Fruit fly (Drosophila melanogaster) whole organism, embryonic: Measurements from ENCODE around the gene tub.

ENCODE experiments used
- CG10543 ChIP-seq: fragments of 200-800 bp; sonication (Bioruptor generic); optimal IDR thresholded peaks from 3 replicates; lab custom pipeline; 2017; ENCODE audit warnings: missing biosample characterization, mild to moderate bottlenecking, missing genetic modification characterization, moderate library complexity
- CG11696 ChIP-seq: fragments of 200-800 bp; sonication (Bioruptor generic); IDR thresholded peaks from 2 replicates; pipeline ENCODE4 v1.3.6; 2022; ENCODE audit warnings: missing biosample characterization, missing genetic modification characterization
- CG13894 ChIP-seq: fragments of 200-800 bp; sonication (Bioruptor generic); optimal IDR thresholded peaks from 3 replicates; lab custom pipeline; 2018; ENCODE audit warnings: missing biosample characterization, mild to moderate bottlenecking, missing genetic modification characterization, moderate library complexity
- CG14860 ChIP-seq: fragments of 200-800 bp; sonication (Bioruptor generic); IDR thresholded peaks from 3 replicates; pipeline ENCODE4 v1.3.6; 2022; ENCODE audit warnings: missing biosample characterization, missing genetic modification characterization; ENCODE audit not compliant: partially characterized antibody
- CG15514 ChIP-seq: fragments of 200-800 bp; sonication (Bioruptor generic); optimal IDR thresholded peaks from 3 replicates; lab custom pipeline; 2017; ENCODE audit warnings: missing biosample characterization, missing genetic modification characterization, mild to moderate bottlenecking, moderate library complexity, missing genetic modification reagents
- CG1602 ChIP-seq: fragments of 200-800 bp; sonication (Bioruptor generic); optimal IDR thresholded peaks from 3 replicates; lab custom pipeline; 2016; ENCODE audit warnings: missing biosample characterization, missing genetic modification characterization
- CG16779 ChIP-seq: fragments of 200-800 bp; sonication (Bioruptor generic); IDR thresholded peaks from 2 replicates; pipeline ENCODE4 v1.3.6; 2022; ENCODE audit warnings: missing biosample characterization, missing genetic modification characterization
- CG17328 ChIP-seq: fragments of 200-800 bp; sonication (Bioruptor generic); IDR thresholded peaks from 2 replicates; pipeline ENCODE4 v1.3.6; 2022; ENCODE audit warnings: missing biosample characterization, missing genetic modification characterization
- CG17385 ChIP-seq: fragments of 200-800 bp; sonication (Bioruptor generic); optimal IDR thresholded peaks from 3 replicates; lab custom pipeline; 2018; ENCODE audit warnings: missing biosample characterization, mild to moderate bottlenecking, missing genetic modification characterization
- CG18599 ChIP-seq: fragments of 200-800 bp; sonication (Bioruptor generic); optimal IDR thresholded peaks from 3 replicates; lab custom pipeline; 2017; ENCODE audit warnings: missing biosample characterization, missing genetic modification characterization, mild to moderate bottlenecking, moderate library complexity, missing genetic modification reagents
- CG2120 ChIP-seq: fragments of 200-800 bp; sonication (Bioruptor generic); optimal IDR thresholded peaks from 3 replicates; lab custom pipeline; 2016; ENCODE audit warnings: missing biosample characterization, missing genetic modification characterization
- CG2199 ChIP-seq: fragments of 200-800 bp; sonication (Bioruptor generic); IDR thresholded peaks from 3 replicates; pipeline ENCODE4 v1.3.6; 2022; ENCODE audit warnings: missing biosample characterization, missing genetic modification characterization
- CG34376 ChIP-seq: fragments of 200-800 bp; sonication (Bioruptor generic); optimal IDR thresholded peaks from 2 replicates; lab custom pipeline; 2018; ENCODE audit warnings: missing biosample characterization, mild to moderate bottlenecking, missing genetic modification characterization
- CG6683 ChIP-seq: fragments of 200-800 bp; sonication (Bioruptor generic); optimal IDR thresholded peaks from 2 replicates; lab custom pipeline; 2017; ENCODE audit warnings: missing biosample characterization, mild to moderate bottlenecking, missing genetic modification characterization, missing genetic modification reagents
- CG6765 ChIP-seq: fragments of 200-800 bp; sonication (Bioruptor generic); optimal IDR thresholded peaks from 3 replicates; lab custom pipeline; 2017; ENCODE audit warnings: missing biosample characterization, mild to moderate bottlenecking, missing genetic modification characterization
- CG6854 ChIP-seq: fragments of 200-800 bp; sonication (Bioruptor generic); optimal IDR thresholded peaks from 3 replicates; lab custom pipeline; 2017; ENCODE audit warnings: missing biosample characterization, mild to moderate bottlenecking, missing genetic modification characterization
- CG7372 ChIP-seq: fragments of 200-800 bp; sonication (Bioruptor generic); IDR thresholded peaks from 2 replicates; pipeline ENCODE4 v1.3.6; 2022; ENCODE audit warnings: missing biosample characterization, missing genetic modification characterization
- CG8290 ChIP-seq, 3 experiments: fragments of 200-800 bp; sonication (Bioruptor generic); optimal IDR thresholded peaks; 2 replicates each; lab custom pipeline; 2016 to 2019; ENCODE audit warnings: missing biosample characterization in 3 of 3, missing genetic modification characterization in 3 of 3, mild to moderate bottlenecking in 2 of 3, moderate library complexity in 1 of 3
- CTCF ChIP-seq: fragments of 200-800 bp; sonication (Bioruptor generic); optimal IDR thresholded peaks from 2 replicates; lab custom pipeline; 2017; ENCODE audit warnings: missing biosample characterization, mild to moderate bottlenecking, missing genetic modification characterization, moderate library complexity
- Deaf1 ChIP-seq: fragments of 200-800 bp; optimal IDR thresholded peaks from 3 replicates; lab custom pipeline; 2019; ENCODE audit warnings: missing biosample characterization, mild to moderate bottlenecking, missing genetic modification characterization, moderate library complexity
- Dek ChIP-seq: fragments of 200-800 bp; sonication (Bioruptor generic); optimal IDR thresholded peaks from 3 replicates; lab custom pipeline; 2019; ENCODE audit warnings: missing biosample characterization, mild to moderate bottlenecking, missing genetic modification characterization, moderate library complexity
- Ets65A ChIP-seq: fragments of 200-800 bp; sonication (Bioruptor generic); peaks from one replicate; lab custom pipeline; 2016; ENCODE audit warnings: missing biosample characterization, missing genetic modification characterization
- Ets97D ChIP-seq: fragments of 200-800 bp; sonication (Bioruptor generic); optimal IDR thresholded peaks from 3 replicates; lab custom pipeline; 2016; ENCODE audit warnings: missing biosample characterization, missing genetic modification characterization
- Fer3 ChIP-seq: fragments of 200-800 bp; sonication (Bioruptor generic); optimal IDR thresholded peaks from 2 replicates; lab custom pipeline; 2018; ENCODE audit warnings: missing biosample characterization, mild to moderate bottlenecking, missing genetic modification characterization, moderate library complexity
- Jarid2 ChIP-seq: fragments of 200-800 bp; sonication (Bioruptor generic); optimal IDR thresholded peaks from 3 replicates; lab custom pipeline; 2017; ENCODE audit warnings: mild to moderate bottlenecking, missing biosample characterization, missing genetic modification reagents, missing genetic modification characterization
- Meics ChIP-seq: fragments of 200-800 bp; sonication (Bioruptor generic); optimal IDR thresholded peaks from 2 replicates; lab custom pipeline; 2017; ENCODE audit warnings: missing biosample characterization, mild to moderate bottlenecking, missing genetic modification characterization
- Nf-YB ChIP-seq: fragments of 200-800 bp; sonication (Bioruptor generic); optimal IDR thresholded peaks from 3 replicates; lab custom pipeline; 2019; ENCODE audit warnings: missing biosample characterization, mild to moderate bottlenecking, missing genetic modification characterization, moderate library complexity
- Nf-YC ChIP-seq: fragments of 200-800 bp; optimal IDR thresholded peaks from 3 replicates; lab custom pipeline; 2019; ENCODE audit warnings: missing biosample characterization, mild to moderate bottlenecking, missing genetic modification characterization, moderate library complexity
- Rx ChIP-seq: fragments of 200-800 bp; sonication (Bioruptor generic); IDR thresholded peaks from 2 replicates; pipeline ENCODE4 v1.3.6; 2022; ENCODE audit warnings: missing biosample characterization, missing genetic modification characterization
- abd-A ChIP-seq: fragments of 200-800 bp; sonication (Bioruptor generic); optimal IDR thresholded peaks from 3 replicates; lab custom pipeline; 2019; ENCODE audit warnings: missing biosample characterization, mild to moderate bottlenecking, missing genetic modification characterization, moderate library complexity
- ara ChIP-seq: fragments of 200-800 bp; sonication (Bioruptor generic); IDR thresholded peaks from 2 replicates; pipeline ENCODE4 v1.3.6; 2022; ENCODE audit warnings: missing biosample characterization, missing genetic modification characterization
- caup ChIP-seq: fragments of 200-800 bp; sonication (Bioruptor generic); optimal IDR thresholded peaks from 3 replicates; lab custom pipeline; 2017; ENCODE audit warnings: missing biosample characterization, mild to moderate bottlenecking, missing genetic modification characterization, moderate library complexity; ENCODE audit not compliant: severe bottlenecking
- chinmo ChIP-seq: fragments of 200-800 bp; sonication (Bioruptor generic); IDR thresholded peaks from 4 replicates; pipeline ENCODE4 v1.3.6; 2022; ENCODE audit warnings: missing biosample characterization, missing genetic modification characterization; ENCODE audit not compliant: partially characterized antibody
- crc ChIP-seq: fragments of 200-800 bp; sonication (Bioruptor generic); optimal IDR thresholded peaks from 2 replicates; lab custom pipeline; 2016; ENCODE audit warnings: missing biosample characterization, missing genetic modification characterization
- fd102C ChIP-seq: fragments of 200-800 bp; sonication (Bioruptor generic); optimal IDR thresholded peaks from 2 replicates; lab custom pipeline; 2018; ENCODE audit warnings: missing biosample characterization, mild to moderate bottlenecking, missing genetic modification characterization, moderate library complexity
- jigr1 ChIP-seq: fragments of 200-800 bp; sonication (Bioruptor generic); IDR thresholded peaks from 3 replicates; pipeline ENCODE4 v1.3.6; 2022; ENCODE audit warnings: missing biosample characterization, missing genetic modification characterization
- jing ChIP-seq: fragments of 200-800 bp; sonication (Bioruptor generic); optimal IDR thresholded peaks from 2 replicates; lab custom pipeline; 2018; ENCODE audit warnings: missing biosample characterization, mild to moderate bottlenecking, missing genetic modification characterization
- lab ChIP-seq: fragments of 200-800 bp; sonication (Bioruptor generic); optimal IDR thresholded peaks from 3 replicates; lab custom pipeline; 2017; ENCODE audit warnings: missing biosample characterization, missing genetic modification characterization, mild to moderate bottlenecking, moderate library complexity, missing genetic modification reagents
- lmd ChIP-seq: fragments of 200-800 bp; sonication (Bioruptor generic); IDR thresholded peaks from 2 replicates; pipeline ENCODE4 v1.3.6; 2022; ENCODE audit warnings: missing biosample characterization, missing genetic modification characterization
- nau ChIP-seq: fragments of 200-800 bp; sonication (Bioruptor generic); optimal IDR thresholded peaks from 3 replicates; lab custom pipeline; 2017; ENCODE audit warnings: missing biosample characterization, mild to moderate bottlenecking, missing genetic modification characterization, missing genetic modification reagents
- pita ChIP-seq: fragments of 200-800 bp; sonication (Bioruptor generic); optimal IDR thresholded peaks from 2 replicates; lab custom pipeline; 2017; ENCODE audit warnings: missing biosample characterization, mild to moderate bottlenecking, missing genetic modification characterization
- pzg ChIP-seq: fragments of 200-800 bp; sonication (Bioruptor generic); optimal IDR thresholded peaks from 3 replicates; lab custom pipeline; 2018; ENCODE audit warnings: missing biosample characterization, mild to moderate bottlenecking, missing genetic modification characterization, moderate library complexity
- schlank ChIP-seq: fragments of 200-800 bp; sonication (Bioruptor generic); optimal IDR thresholded peaks from 2 replicates; lab custom pipeline; 2018; ENCODE audit warnings: missing biosample characterization, mild to moderate bottlenecking, missing genetic modification characterization
- scrt ChIP-seq: fragments of 200-800 bp; sonication (Bioruptor generic); optimal IDR thresholded peaks from 2 replicates; lab custom pipeline; 2018; ENCODE audit warnings: missing biosample characterization, mild to moderate bottlenecking, missing genetic modification characterization, moderate library complexity
- unpg ChIP-seq: fragments of 200-800 bp; sonication (Bioruptor generic); optimal IDR thresholded peaks from 3 replicates; lab custom pipeline; 2018; ENCODE audit warnings: missing biosample characterization, mild to moderate bottlenecking, missing genetic modification characterization, moderate library complexity
- zfh1 ChIP-seq: fragments of 200-800 bp; sonication (Bioruptor generic); IDR thresholded peaks from 3 replicates; pipeline ENCODE4 v1.3.6; 2022; ENCODE audit warnings: missing biosample characterization, missing genetic modification characterization

The tub gene

DNA sequence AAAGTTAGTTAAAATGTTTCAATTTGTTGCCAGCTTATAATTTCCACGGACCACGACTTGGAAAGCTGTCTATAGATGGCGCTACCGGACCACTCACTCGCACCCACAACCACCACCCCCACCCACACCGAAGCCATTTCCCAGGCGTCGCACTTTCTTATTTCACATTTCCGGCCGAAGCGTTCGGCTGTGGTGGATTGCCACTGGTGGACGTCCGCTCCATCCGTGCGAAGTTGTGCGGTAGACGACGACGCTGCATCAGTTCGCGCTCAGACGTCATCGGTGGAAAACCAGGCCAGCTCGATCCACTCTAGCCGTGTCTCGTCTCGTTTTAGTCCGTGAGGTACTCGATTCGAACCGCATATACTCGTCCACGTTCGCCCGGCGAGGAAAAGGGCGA is 27.9 kb upstream of the tub start, which contains the start of gene CG1090 (continued):
- TF ChIP-seq CG17385 (GFP tag; lab: Kevin White, UChicago) (peak; percentile 28), CG1602 (GFP tag; lab: Kevin White, UChicago) (no peak), pzg (GFP tag; lab: Kevin White, UChicago) (peak; percentile 15), caup (peak; percentile 29), CG13894 (tag; lab: Kevin White, UChicago) (peak; percentile 41), CG18599 (GFP tag; lab: Kevin White, UChicago) (peak; percentile 70), schlank (tag; lab: Kevin White, UChicago) (peak; percentile 38), Deaf1 (peak; percentile 95), scrt (GFP tag; lab: Kevin White, UChicago) (peak; percentile 38), CG10543 (GFP tag; lab: Kevin White, UChicago) (peak; percentile 64), crc (GFP tag; lab: Kevin White, UChicago) (no peak), CG6683 (GFP tag; lab: Kevin White, UChicago) (no peak), CTCF (peak; percentile 90), CG6765 (GFP tag; lab: Kevin White, UChicago) (peak; percentile 82), CG15514 (GFP tag; lab: Kevin White, UChicago) (peak; percentile 56), Dek (tag; lab: Kevin White, UChicago) (no peak), Ets65A (GFP tag; lab: Kevin White, UChicago) (peak; percentile 60), CG6854 (peak; percentile 36), Rx (no peak), ara (0 out of 2 replicates have a peak, but pooled peaks have one; percentile 4), CG11696 (GFP tag; lab: Robert Waterston, UW) (0 out of 2 replicates have a peak, but pooled peaks have one; percentile 11), Fer3 (peak; percentile 11), abd-A (tag; lab: Kevin White, UChicago) (peak; percentile 67), Jarid2 (GFP tag; lab: Kevin White, UChicago) (peak; percentile 8), CG14860 (no peak), lmd (GFP tag; lab: Robert Waterston, UW) (0 out of 2 replicates have a peak, but pooled peaks have one; percentile 13), zfh1 (GFP tag; lab: Robert Waterston, UW) (0 out of 3 replicates have a peak, but pooled peaks have one; percentile 6), CG7372 (no peak), unpg (GFP tag; lab: Kevin White, UChicago) (no peak), lab (GFP tag; lab: Kevin White, UChicago) (peak; percentile 77), CG2199 (GFP tag; lab: Robert Waterston, UW) (0 out of 3 replicates have a peak, but pooled peaks have one; percentile 36), pita (GFP tag; lab: Kevin White, UChicago) (no peak), fd102C (GFP tag; lab: Kevin White, UChicago) (no peak), Nf-YB (GFP tag; lab: Kevin White, UChicago) (peak; percentile 6), nau (GFP tag; lab: Kevin White, UChicago) (peak; percentile 22), jigr1 (GFP tag; lab: Robert Waterston, UW) (no peak), chinmo (GFP tag; lab: Robert Waterston, UW) (0 out of 4 replicates have a peak, but pooled peaks have one; percentile 37), Ets97D (GFP tag; lab: Kevin White, UChicago) (peak; percentile 68), Nf-YC (tag; lab: Kevin White, UChicago) (peak; percentile 37), CG34376 (GFP tag; lab: Kevin White, UChicago) (peak; percentile 73), Meics (GFP tag; lab: Kevin White, UChicago) (peak; percentile 52), CG17328 (peak; percentile 23; the same call in 1 of the 2 replicates), CG8290 (GFP tag; optimal IDR thresholded peaks at IDR 0.05; lab: Kevin White, UChicago) (no peak), CG8290 (tag; optimal IDR thresholded peaks at IDR 0.05; lab: Kevin White, UChicago) (peak in 1 of 2 experiments; percentile 56), jing (no peak), CG16779 (GFP tag; lab: Robert Waterston, UW) (0 out of 2 replicates have a peak, but pooled peaks have one; percentile 36), CG2120 (GFP tag; lab: Kevin White, UChicago) (no peak)
